Worm (Caenorhabditis elegans) whole organism, L3 larva: Measurements from ENCODE around the gene C37E2.2.
A peak's percentile ranks its signal among the peaks of the same experiment; 100 is the strongest.

Source experiments
- R02D3.7 ChIP-seq: fragments of 150-350 bp; optimal IDR thresholded peaks from 2 replicates; lab custom pipeline; 2014; ENCODE audit warnings: missing biosample characterization, missing genetic modification characterization
- ZK546.5 ChIP-seq: sonication (generic microtip); optimal IDR thresholded peaks from 2 replicates; lab custom pipeline; 2017; ENCODE audit warnings: missing biosample characterization, missing genetic modification characterization
- aly-2 ChIP-seq: fragments of 150-350 bp; optimal IDR thresholded peaks from 2 replicates; lab custom pipeline; 2014; ENCODE audit warnings: missing biosample characterization, missing genetic modification characterization
- ama-1 ChIP-seq: fragments of 150-350 bp; optimal IDR thresholded peaks from 2 replicates; lab custom pipeline; 2018
- ceh-16 ChIP-seq: sonication (generic microtip); optimal IDR thresholded peaks from 2 replicates; lab custom pipeline; 2017; ENCODE audit warnings: missing biosample characterization, missing genetic modification characterization
- ceh-28 ChIP-seq: fragments of 150-350 bp; optimal IDR thresholded peaks from 2 replicates; lab custom pipeline; 2014; ENCODE audit warnings: missing biosample characterization, missing genetic modification reagents, missing genetic modification characterization
- ceh-82 ChIP-seq: fragments of 150-350 bp; optimal IDR thresholded peaks from 2 replicates; lab custom pipeline; 2014; ENCODE audit warnings: missing biosample characterization, missing genetic modification characterization
- ceh-9 ChIP-seq: sonication (generic microtip); optimal IDR thresholded peaks from 2 replicates; lab custom pipeline; 2018; ENCODE audit warnings: missing biosample characterization, missing genetic modification characterization
- daf-12 ChIP-seq: fragments of 150-350 bp; optimal IDR thresholded peaks from 2 replicates; lab custom pipeline; 2014; ENCODE audit warnings: missing biosample characterization, missing genetic modification reagents, missing genetic modification characterization
- egl-27 ChIP-seq: sonication (generic microtip); optimal IDR thresholded peaks from 4 replicates; lab custom pipeline; 2017; ENCODE audit warnings: missing biosample characterization, missing genetic modification reagents, missing genetic modification characterization
- egl-5 ChIP-seq: fragments of 150-350 bp; optimal IDR thresholded peaks from 2 replicates; lab custom pipeline; 2017; ENCODE audit warnings: missing biosample characterization, missing genetic modification reagents, missing genetic modification characterization, inconsistent platforms
- elt-1 ChIP-seq: fragments of 150-350 bp; optimal IDR thresholded peaks from 2 replicates; lab custom pipeline; 2014; ENCODE audit warnings: missing biosample characterization, missing genetic modification characterization
- elt-2 ChIP-seq: sonication (generic microtip); optimal IDR thresholded peaks from 2 replicates; lab custom pipeline; 2016; ENCODE audit warnings: missing genetic modification reagents, mild to moderate bottlenecking, missing genetic modification characterization, missing compliant biosample characterization
- elt-3 ChIP-seq, 3 experiments: fragments of 150-350 bp in 1 of 3; sonication (generic microtip) in 2 of 3; optimal IDR thresholded peaks; 2 replicates in 2 of 3; 4 replicates in 1 of 3; lab custom pipeline; 2014 to 2017; ENCODE audit warnings: missing biosample characterization in 3 of 3, missing genetic modification characterization in 3 of 3
- eor-1 ChIP-seq, 2 experiments: fragments of 150-350 bp; optimal IDR thresholded peaks; 2 replicates each; lab custom pipeline; 2014 to 2018; ENCODE audit warnings: missing biosample characterization in 2 of 2, missing genetic modification characterization in 2 of 2
- fkh-10 ChIP-seq: sonication (generic microtip); optimal IDR thresholded peaks from 2 replicates; lab custom pipeline; 2017; ENCODE audit warnings: missing biosample characterization, missing genetic modification reagents, missing genetic modification characterization
- fkh-2 ChIP-seq: fragments of 150-350 bp; optimal IDR thresholded peaks from 2 replicates; lab custom pipeline; 2014; ENCODE audit warnings: missing biosample characterization, missing genetic modification reagents, missing genetic modification characterization
- fos-1 ChIP-seq: fragments of 150-350 bp; optimal IDR thresholded peaks from 2 replicates; lab custom pipeline; 2014; ENCODE audit warnings: missing biosample characterization, missing genetic modification characterization
- hmg-11 ChIP-seq: sonication (generic microtip); optimal IDR thresholded peaks from 2 replicates; lab custom pipeline; 2016; ENCODE audit warnings: missing genetic modification characterization, missing compliant biosample characterization
- jun-1 ChIP-seq: fragments of 150-350 bp; optimal IDR thresholded peaks from 2 replicates; lab custom pipeline; 2014; ENCODE audit warnings: missing biosample characterization, missing genetic modification reagents, missing genetic modification characterization
- lin-15B ChIP-seq: fragments of 150-350 bp; optimal IDR thresholded peaks from 2 replicates; lab custom pipeline; 2014; ENCODE audit warnings: missing biosample characterization, missing genetic modification characterization
- lin-39 ChIP-seq: fragments of 150-350 bp; optimal IDR thresholded peaks from 2 replicates; lab custom pipeline; 2018; ENCODE audit warnings: missing biosample characterization, missing genetic modification reagents, missing genetic modification characterization
- lsy-12 ChIP-seq: sonication (generic microtip); optimal IDR thresholded peaks from 2 replicates; lab custom pipeline; 2016; ENCODE audit warnings: mild to moderate bottlenecking, missing genetic modification characterization, missing compliant biosample characterization
- mdl-1 ChIP-seq: fragments of 150-350 bp; optimal IDR thresholded peaks from 2 replicates; lab custom pipeline; 2014; ENCODE audit warnings: missing biosample characterization, missing genetic modification characterization
- mml-1 ChIP-seq: fragments of 150-350 bp; sonication (generic microtip); optimal IDR thresholded peaks from 3 replicates; lab custom pipeline; 2014; ENCODE audit warnings: missing biosample characterization, missing genetic modification characterization
- nfya-1 ChIP-seq: sonication (generic microtip); optimal IDR thresholded peaks from 2 replicates; lab custom pipeline; 2017; ENCODE audit warnings: missing genetic modification characterization, mild to moderate bottlenecking, missing compliant biosample characterization, antibody characterized with exemption, moderate library complexity; ENCODE audit not compliant: insufficient read depth
- nhr-11 ChIP-seq: fragments of 150-350 bp; optimal IDR thresholded peaks from 2 replicates; lab custom pipeline; 2014; ENCODE audit warnings: missing biosample characterization, missing genetic modification characterization
- nhr-12 ChIP-seq: fragments of 150-350 bp; optimal IDR thresholded peaks from 2 replicates; lab custom pipeline; 2014; ENCODE audit warnings: missing biosample characterization, missing genetic modification characterization
- nhr-23 ChIP-seq: fragments of 150-350 bp; optimal IDR thresholded peaks from 2 replicates; lab custom pipeline; 2014; ENCODE audit warnings: missing biosample characterization, missing genetic modification reagents, missing genetic modification characterization
- nhr-237 ChIP-seq: fragments of 150-350 bp; optimal IDR thresholded peaks from 2 replicates; lab custom pipeline; 2014; ENCODE audit warnings: missing biosample characterization, missing genetic modification characterization
- nhr-25 ChIP-seq: sonication (generic microtip); optimal IDR thresholded peaks from 2 replicates; lab custom pipeline; 2017; ENCODE audit warnings: missing biosample characterization, missing genetic modification characterization
- nhr-28 ChIP-seq: fragments of 150-350 bp; optimal IDR thresholded peaks from 2 replicates; lab custom pipeline; 2014; ENCODE audit warnings: missing biosample characterization, missing genetic modification characterization
- nhr-43 ChIP-seq: sonication (generic microtip); optimal IDR thresholded peaks from 2 replicates; lab custom pipeline; 2016; ENCODE audit warnings: mild to moderate bottlenecking, missing genetic modification characterization, missing compliant biosample characterization; ENCODE audit not compliant: poor library complexity, severe bottlenecking
- nhr-67 ChIP-seq: fragments of 150-350 bp; optimal IDR thresholded peaks from 2 replicates; lab custom pipeline; 2014; ENCODE audit warnings: missing biosample characterization, missing genetic modification characterization
- nhr-76 ChIP-seq: fragments of 150-350 bp; sonication (generic microtip); optimal IDR thresholded peaks from 5 replicates; lab custom pipeline; 2014; ENCODE audit warnings: missing biosample characterization, missing genetic modification characterization
- nhr-77 ChIP-seq: fragments of 150-350 bp; optimal IDR thresholded peaks from 2 replicates; lab custom pipeline; 2014; ENCODE audit warnings: missing biosample characterization, missing genetic modification characterization
- pha-4 ChIP-seq: fragments of 150-350 bp; optimal IDR thresholded peaks from 2 replicates; lab custom pipeline; 2014; ENCODE audit warnings: missing biosample characterization, missing genetic modification reagents, missing genetic modification characterization
- pqm-1 ChIP-seq: fragments of 150-350 bp; optimal IDR thresholded peaks from 2 replicates; lab custom pipeline; 2017; ENCODE audit warnings: missing biosample characterization, missing genetic modification characterization, inconsistent platforms
- sea-2 ChIP-seq: fragments of 150-350 bp; sonication (generic microtip); optimal IDR thresholded peaks from 4 replicates; lab custom pipeline; 2014; ENCODE audit warnings: missing biosample characterization, missing genetic modification reagents, missing genetic modification characterization
- skn-1 ChIP-seq: fragments of 150-350 bp; optimal IDR thresholded peaks from 2 replicates; lab custom pipeline; 2014; ENCODE audit warnings: missing biosample characterization, missing genetic modification characterization
- snpc-4 ChIP-seq: fragments of 150-350 bp; optimal IDR thresholded peaks from 2 replicates; lab custom pipeline; 2014; ENCODE audit warnings: missing biosample characterization, missing genetic modification characterization
- tbx-2 ChIP-seq: sonication (generic microtip); optimal IDR thresholded peaks from 2 replicates; lab custom pipeline; 2016; ENCODE audit warnings: mild to moderate bottlenecking, missing genetic modification characterization, missing compliant biosample characterization
- unc-39 ChIP-seq: sonication (generic microtip); optimal IDR thresholded peaks from 4 replicates; lab custom pipeline; 2017; ENCODE audit warnings: missing biosample characterization, missing genetic modification characterization
- unc-62 ChIP-seq: fragments of 150-350 bp; sonication (generic microtip); optimal IDR thresholded peaks from 4 replicates; lab custom pipeline; 2014; ENCODE audit warnings: missing biosample characterization, missing genetic modification reagents, missing genetic modification characterization
- zag-1 ChIP-seq: fragments of 150-350 bp; optimal IDR thresholded peaks from 2 replicates; lab custom pipeline; 2014; ENCODE audit warnings: missing biosample characterization, missing genetic modification characterization
- ztf-11 ChIP-seq: fragments of 150-350 bp; optimal IDR thresholded peaks from 2 replicates; lab custom pipeline; 2014; ENCODE audit warnings: missing biosample characterization, missing genetic modification characterization
- ztf-4 ChIP-seq: fragments of 150-350 bp; optimal IDR thresholded peaks from 2 replicates; lab custom pipeline; 2014; ENCODE audit warnings: missing biosample characterization, missing genetic modification characterization

C37E2.2 gene

ce11 chrX:14145634-14146033 lies 30.2 kb upstream of the C37E2.2 start:
- TF ChIP-seq ceh-82 (tag; lab: Kevin White, UChicago), result no peak
- TF ChIP-seq R02D3.7 (tag; lab: Kevin White, UChicago), result no peak
- TF ChIP-seq nhr-28, result no peak
- TF ChIP-seq ztf-4 (tag; lab: Kevin White, UChicago), result no peak
- peak; percentile 57 for TF ChIP-seq pha-4 (tag; lab: Kevin White, UChicago)
- no peak for TF ChIP-seq mdl-1 (tag; lab: Kevin White, UChicago)
- no peak for TF ChIP-seq hmg-11 (tag; lab: Kevin White, UChicago)
- TF ChIP-seq elt-1 (tag; lab: Kevin White, UChicago), result no peak
- TF ChIP-seq lin-39, result no peak
- TF ChIP-seq fkh-10 (GFP tag; lab: Kevin White, UChicago), result no peak
- no peak for TF ChIP-seq daf-12 (tag; lab: Kevin White, UChicago)
- no peak for TF ChIP-seq zag-1
- TF ChIP-seq egl-5 (tag; lab: Kevin White, UChicago), result no peak
- no peak for TF ChIP-seq nhr-43 (tag; lab: Kevin White, UChicago)
- no peak for TF ChIP-seq nhr-237
- TF ChIP-seq ztf-11, result no peak
- no peak for TF ChIP-seq fkh-2
- peak; percentile 1 for TF ChIP-seq elt-2 (tag; lab: Kevin White, UChicago)
- TF ChIP-seq, all 47 proteins: peak for 2

- TF ChIP-seq nhr-77 (tag; lab: Kevin White, UChicago), result no peak
- TF ChIP-seq nhr-76 (tag; lab: Kevin White, UChicago), result no peak
- no peak for TF ChIP-seq ceh-16 (tag; lab: Kevin White, UChicago)
- no peak for TF ChIP-seq R02D3.7 (tag; lab: Kevin White, UChicago)
- no peak for TF ChIP-seq egl-5 (tag; lab: Kevin White, UChicago)
- no peak for TF ChIP-seq fkh-10 (GFP tag; lab: Kevin White, UChicago)
- no peak for TF ChIP-seq fos-1 (tag; lab: Kevin White, UChicago)
- TF ChIP-seq nhr-28, result no peak
- peak; percentile 4 for TF ChIP-seq ama-1
- peak; percentile 56 for TF ChIP-seq unc-62 (GFP tag; lab: Kevin White, UChicago)
- TF ChIP-seq ceh-28 (tag; lab: Kevin White, UChicago), result peak; percentile 81
- TF ChIP-seq daf-12 (tag; lab: Kevin White, UChicago), result no peak
- no peak for TF ChIP-seq zag-1
- TF ChIP-seq lin-15B (tag; lab: Kevin White, UChicago), result peak; percentile 22
- TF ChIP-seq nhr-43 (tag; lab: Kevin White, UChicago), result peak; percentile 56
- peak; percentile 86 for TF ChIP-seq nhr-23 (tag; lab: Kevin White, UChicago)
- TF ChIP-seq nhr-12 (tag; lab: Kevin White, UChicago), result no peak
- TF ChIP-seq elt-1 (tag; lab: Kevin White, UChicago), result peak; percentile 27
- no peak for TF ChIP-seq ZK546.5 (tag; lab: Kevin White, UChicago)
- peak in 1 of 2 experiments; percentile 47 for TF ChIP-seq eor-1 (tag; optimal IDR thresholded peaks at IDR 0.05; lab: Kevin White, UChicago)
- TF ChIP-seq tbx-2 (tag; lab: Kevin White, UChicago), result peak; percentile 47
- no peak for TF ChIP-seq ceh-9 (tag; lab: Kevin White, UChicago)
- TF ChIP-seq nhr-67 (tag; lab: Kevin White, UChicago), result no peak
- no peak for TF ChIP-seq egl-27 (tag; lab: Kevin White, UChicago)
- TF ChIP-seq pqm-1 (tag; lab: Kevin White, UChicago), result peak; percentile 53
- no peak for TF ChIP-seq elt-3 (tag; optimal IDR thresholded peaks at IDR 0.05; lab: Kevin White, UChicago)
- TF ChIP-seq sea-2 (GFP tag; lab: Kevin White, UChicago), result peak; percentile 23
- no peak for TF ChIP-seq mml-1
- no peak for TF ChIP-seq ztf-11
- TF ChIP-seq nfya-1, result peak; percentile 88
- TF ChIP-seq nhr-25 (tag; lab: Kevin White, UChicago), result peak; percentile 93
- no peak for TF ChIP-seq ceh-82 (tag; lab: Kevin White, UChicago)
- no peak for TF ChIP-seq mdl-1 (tag; lab: Kevin White, UChicago)
- TF ChIP-seq aly-2 (tag; lab: Kevin White, UChicago), result no peak
- TF ChIP-seq pha-4 (tag; lab: Kevin White, UChicago), result peak; percentile 97
- TF ChIP-seq fkh-2, result no peak
- peak; percentile 81 for TF ChIP-seq skn-1 (tag; lab: Kevin White, UChicago)
- peak; percentile 80 for TF ChIP-seq jun-1 (tag; lab: Kevin White, UChicago)
- no peak for TF ChIP-seq lsy-12 (tag; lab: Kevin White, UChicago)
- TF ChIP-seq unc-39 (tag; lab: Kevin White, UChicago), result no peak
- peak; percentile 78 for TF ChIP-seq hmg-11 (tag; lab: Kevin White, UChicago)
- peak; percentile 43 for TF ChIP-seq nhr-11
- TF ChIP-seq elt-2 (tag; lab: Kevin White, UChicago), result peak; percentile 52
- TF ChIP-seq snpc-4 (tag; lab: Kevin White, UChicago), result peak; percentile 51
- peak; percentile 88 for TF ChIP-seq lin-39
- no peak for TF ChIP-seq nhr-237
- no peak for TF ChIP-seq ztf-4 (tag; lab: Kevin White, UChicago)
Observed at ce11 chrX:14146740-14147140, 29.1 kb upstream of the C37E2.2 start.
